Worm (Caenorhabditis elegans) whole organism, midembryonic: ENCODE data around the gene C25E10.12.

Experiments used
- T22C8.4 ChIP-seq: fragments of 200-800 bp; sonication (Bioruptor generic); IDR thresholded peaks from 2 replicates; pipeline ENCODE4 v1.3.6; 2022; ENCODE audit warnings: missing genetic modification characterization, missing compliant biosample characterization
- cog-1 ChIP-seq: sonication (generic microtip); optimal IDR thresholded peaks from 2 replicates; lab custom pipeline; 2016; ENCODE audit warnings: missing genetic modification characterization, missing compliant biosample characterization
- flt-1 ChIP-seq: fragments of 200-800 bp; sonication (Bioruptor generic); IDR thresholded peaks from 2 replicates; pipeline ENCODE4 v1.3.6; 2022; ENCODE audit warnings: missing genetic modification characterization, missing compliant biosample characterization
- klf-2 ChIP-seq: fragments of 200-800 bp; sonication (Bioruptor generic); conservative IDR thresholded peaks from 2 replicates; pipeline ENCODE4 v1.3.6; 2022; ENCODE audit warnings: missing genetic modification reagents, missing genetic modification characterization, missing compliant biosample characterization
- ref-1 ChIP-seq: fragments of 200-800 bp; sonication (Bioruptor generic); conservative IDR thresholded peaks from 2 replicates; pipeline ENCODE4 v1.3.6; 2022; ENCODE audit warnings: missing genetic modification reagents, missing genetic modification characterization, missing compliant biosample characterization
- tab-1 ChIP-seq: fragments of 200-800 bp; sonication (Bioruptor generic); IDR thresholded peaks from 2 replicates; pipeline ENCODE4 v1.3.6; 2022; ENCODE audit warnings: missing genetic modification characterization, missing compliant biosample characterization
- ztf-23 ChIP-seq: fragments of 200-800 bp; sonication (Bioruptor generic); IDR thresholded peaks from 2 replicates; pipeline ENCODE4 v1.3.6; 2022; ENCODE audit warnings: missing genetic modification reagents, missing genetic modification characterization, missing compliant biosample characterization
- ztf-29 ChIP-seq: fragments of 200-800 bp; sonication (Bioruptor generic); IDR thresholded peaks from 2 replicates; pipeline ENCODE4 v1.3.6; 2022; ENCODE audit warnings: missing genetic modification reagents, missing genetic modification characterization, missing compliant biosample characterization

ce11 chrV:9096674-9097073 is 34.4 kb upstream of the C25E10.12 start:
- TF ChIP-seq ztf-23 (GFP tag; lab: Robert Waterston, UW) (no peak), flt-1 (GFP tag; lab: Robert Waterston, UW) (no peak), ref-1 (GFP tag; lab: Robert Waterston, UW) (no peak), klf-2 (GFP tag; lab: Robert Waterston, UW) (no peak), T22C8.4 (no peak), cog-1 (tag; lab: Kevin White, UChicago) (no peak), tab-1 (GFP tag; lab: Robert Waterston, UW) (no peak), ztf-29 (GFP tag; lab: Robert Waterston, UW) (no peak)
